Worm (Caenorhabditis elegans): ENCODE measurements around the gene nas-18.
A peak's percentile ranks its signal among the peaks of the same experiment; 100 is the strongest.

nas-18 gene

ce11 chrV:11446297-11446696, 50.1 kb downstream of the nas-18 start, which contains the start of gene mig-17:
Gene mig-17 (plus strand): TSS chrV:11446685.
- TF ChIP-seq nhr-71 (tag; optimal IDR thresholded peaks at IDR 0.05) (no peak), elt-3 (tag; optimal IDR thresholded peaks at IDR 0.05) (no peak), ets-5 (GFP tag; IDR thresholded peaks at IDR 0.05) (no peak), unc-130 (tag; optimal IDR thresholded peaks at IDR 0.05) (no peak), pag-3 (tag; optimal IDR thresholded peaks at IDR 0.05; ENCODE audit: borderline replicate concordance, insufficient read depth) (peak; percentile 72), fos-1 (tag; optimal IDR thresholded peaks at IDR 0.05) (no peak), dsc-1 (tag; optimal IDR thresholded peaks at IDR 0.05) (peak; percentile 42), F16B12.6 (tag; optimal IDR thresholded peaks at IDR 0.05) (no peak), egl-13 (tag; optimal IDR thresholded peaks at IDR 0.05) (no peak), ceh-63 (GFP tag; optimal IDR thresholded peaks at IDR 0.05) (no peak), lin-14 (GFP tag; optimal IDR thresholded peaks at IDR 0.05) (peak; percentile 60), mef-2 (tag; optimal IDR thresholded peaks at IDR 0.05) (no peak), pax-3 (tag; optimal IDR thresholded peaks at IDR 0.05) (no peak), hlh-17 (GFP tag; optimal IDR thresholded peaks at IDR 0.05; ENCODE audit: borderline replicate concordance) (no peak), sup-37 (GFP tag; optimal IDR thresholded peaks at IDR 0.05) (no peak), dpl-1 (GFP tag; optimal IDR thresholded peaks at IDR 0.05) (no peak), lin-39 (tag; optimal IDR thresholded peaks at IDR 0.05) (no peak), fkh-4 (tag; optimal IDR thresholded peaks at IDR 0.05; ENCODE audit: borderline replicate concordance) (no peak), rnt-1 (tag; optimal IDR thresholded peaks at IDR 0.05) (no peak), fkh-10 (GFP tag; optimal IDR thresholded peaks at IDR 0.05) (no peak)
